Worm (Caenorhabditis elegans) whole organism, L2 larva: ENCODE results near the gene srt-19.

Experiments
- aly-2 ChIP-seq: fragments of 150-350 bp; optimal IDR thresholded peaks from 2 replicates; lab custom pipeline; 2014; ENCODE audit warnings: missing biosample characterization, missing genetic modification characterization
- ama-1 ChIP-seq: fragments of 150-350 bp; optimal IDR thresholded peaks from 2 replicates; lab custom pipeline; 2018; ENCODE audit warnings: inconsistent platforms
- elt-1 ChIP-seq: fragments of 150-350 bp; optimal IDR thresholded peaks from 2 replicates; lab custom pipeline; 2014; ENCODE audit warnings: missing biosample characterization, missing genetic modification characterization
- elt-3 ChIP-seq: sonication (generic microtip); optimal IDR thresholded peaks from 2 replicates; lab custom pipeline; 2017; ENCODE audit warnings: missing biosample characterization, missing genetic modification characterization
- mdl-1 ChIP-seq, 2 experiments: fragments of 150-350 bp in 1 of 2; sonication (generic microtip) in 1 of 2; optimal IDR thresholded peaks; 2 replicates each; lab custom pipeline; 2017; ENCODE audit warnings: missing biosample characterization in 2 of 2, missing genetic modification characterization in 2 of 2
- nhr-237 ChIP-seq: fragments of 150-350 bp; optimal IDR thresholded peaks from 2 replicates; lab custom pipeline; 2014; ENCODE audit warnings: missing biosample characterization, missing genetic modification characterization
- nhr-6 ChIP-seq: fragments of 150-350 bp; optimal IDR thresholded peaks from 2 replicates; lab custom pipeline; 2014; ENCODE audit warnings: missing biosample characterization, missing genetic modification characterization
- unc-39 ChIP-seq: fragments of 150-350 bp; optimal IDR thresholded peaks from 2 replicates; lab custom pipeline; 2014; ENCODE audit warnings: missing biosample characterization, missing genetic modification characterization

DNA sequence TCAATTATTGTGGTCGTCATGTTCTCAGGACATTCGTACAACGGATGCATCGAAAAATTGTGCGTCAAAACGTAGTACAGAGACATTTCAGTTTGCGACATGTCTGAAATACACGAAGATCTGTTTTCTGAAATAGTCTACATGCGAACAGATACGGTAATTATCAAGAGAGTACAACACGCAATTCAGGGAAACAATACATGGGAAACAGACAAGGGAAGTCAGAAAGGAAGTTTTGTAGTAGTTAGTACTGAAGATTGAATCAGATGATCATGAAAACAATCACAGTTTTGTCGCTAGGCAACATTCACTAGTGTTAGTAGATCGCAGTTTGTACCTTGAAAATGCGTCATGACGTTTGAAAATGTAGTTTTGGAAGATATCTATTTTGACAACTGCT, 34.8 kb upstream of the srt-19 start, which contains the start of gene srt-13:
- TF ChIP-seq unc-39 (tag; lab: Kevin White, UChicago) = no peak
- TF ChIP-seq elt-1 (tag; lab: Kevin White, UChicago) = no peak
- TF ChIP-seq ama-1 (lab: Kevin White, UChicago) = no peak
- no peak for TF ChIP-seq nhr-6 (tag; lab: Kevin White, UChicago)
- no peak for TF ChIP-seq nhr-237 (tag; lab: Kevin White, UChicago)
- no peak for TF ChIP-seq elt-3 (tag; lab: Kevin White, UChicago)
- no peak for TF ChIP-seq mdl-1 (tag; optimal IDR thresholded peaks at IDR 0.05; lab: Kevin White, UChicago)
- no peak for TF ChIP-seq aly-2 (tag; lab: Kevin White, UChicago)
